Worm (Caenorhabditis elegans): Measurements from ENCODE around the gene F58A4.6.

F58A4.6 gene

ce11 chrIII:9616933-9617332 lies 2.7 kb downstream of the F58A4.6 start (continued):
- TF ChIP-seq ztf-28 (GFP tag; IDR thresholded peaks at IDR 0.05) (peak; percentile 94), hmg-1.2 (GFP tag; IDR thresholded peaks at IDR 0.05) (peak; percentile 85), nhr-120 (GFP tag; IDR thresholded peaks at IDR 0.05) (no peak)

- TF ChIP-seq C17E4.6 (GFP tag; IDR thresholded peaks at IDR 0.05) (no peak), tlf-1 (GFP tag; optimal IDR thresholded peaks at IDR 0.05) (no peak), lsl-1 (GFP tag; optimal IDR thresholded peaks at IDR 0.05) (no peak), ceh-27 (GFP tag; optimal IDR thresholded peaks at IDR 0.05) (peak; percentile 3), hlh-26 (GFP tag; conservative IDR thresholded peaks at IDR 0.05) (no peak), ztf-26 (tag; optimal IDR thresholded peaks at IDR 0.05) (no peak), nfyb-1 (GFP tag; IDR thresholded peaks at IDR 0.05) (peak; percentile 75; the same call in 1 of the 2 replicates)
These were observed 3.4 kb downstream of the F58A4.6 start for ce11 chrIII:9617599-9618262.

DNA sequence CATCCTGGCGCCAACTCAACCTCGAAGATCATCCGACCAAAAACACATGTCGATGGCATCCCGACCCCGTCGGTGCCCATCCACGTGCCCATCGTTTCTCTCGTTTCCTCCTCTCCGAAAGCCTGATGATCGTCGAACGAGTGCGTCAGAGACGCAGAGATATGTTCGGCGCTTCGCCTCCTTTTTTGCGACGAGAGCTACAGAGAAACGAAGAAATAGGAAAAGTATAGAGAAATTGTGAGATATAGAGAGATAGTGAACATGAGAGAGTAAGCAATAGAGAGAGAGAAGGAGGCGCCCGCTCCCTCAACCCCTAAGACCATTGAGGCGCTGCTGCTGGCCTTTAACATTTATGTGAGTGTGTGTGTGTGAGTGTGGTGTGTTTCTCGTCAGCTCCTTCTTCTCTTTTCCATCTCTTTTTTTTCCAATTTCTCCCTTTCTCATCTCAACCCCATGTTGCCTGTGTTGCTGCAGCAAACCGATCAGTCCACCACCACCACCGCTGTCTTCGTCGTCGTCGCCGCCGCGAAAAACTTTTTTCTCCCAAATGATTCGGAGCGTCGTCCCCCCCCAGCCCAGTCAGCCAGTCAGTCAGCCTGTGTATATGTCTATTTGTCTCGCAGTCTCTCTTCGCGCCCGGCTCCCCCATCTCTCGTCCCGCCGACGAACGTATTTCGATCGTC lies 4.9 kb downstream of the F58A4.6 start, which contains the start of gene hlh-11:
hlh-11 (plus strand) TSS at position 633 of the 683 bp plus-strand sequence.
- TF ChIP-seq cebp-1 (GFP tag; IDR thresholded peaks at IDR 0.05): peak; percentile 30; the same call in 1 of the 2 replicates
- peak; percentile 85 for TF ChIP-seq cebp-1 (tag; optimal IDR thresholded peaks at IDR 0.05)
- no peak for TF ChIP-seq efl-1 (GFP tag; optimal IDR thresholded peaks at IDR 0.05)
- peak; percentile 89 for TF ChIP-seq egrh-3 (GFP tag; IDR thresholded peaks at IDR 0.05)
- no peak for TF ChIP-seq bed-1 (GFP tag; IDR thresholded peaks at IDR 0.05)
- TF ChIP-seq nhr-27 (tag; optimal IDR thresholded peaks at IDR 0.05): no peak
- peak; percentile 27; the same call in 1 of the 2 replicates for TF ChIP-seq rcor-1 (GFP tag; IDR thresholded peaks at IDR 0.05)
- no peak for TF ChIP-seq F39B2.1 (GFP tag; IDR thresholded peaks at IDR 0.05)
- TF ChIP-seq pha-4 (tag; optimal IDR thresholded peaks at IDR 0.05): no peak
- TF ChIP-seq B0336.3 (GFP tag; IDR thresholded peaks at IDR 0.05): peak; percentile 91
- TF ChIP-seq atf-7 (tag; optimal IDR thresholded peaks at IDR 0.05): peak; percentile 52
- no peak for TF ChIP-seq bed-2 (GFP tag; IDR thresholded peaks at IDR 0.05)
- TF ChIP-seq aptf-2 (GFP tag; conservative IDR thresholded peaks at IDR 0.05): no peak
- TF ChIP-seq Y53G8AR.9 (GFP tag; conservative IDR thresholded peaks at IDR 0.05): no peak; the same call in 1 of the 2 replicates
- peak; percentile 95 for TF ChIP-seq nhr-80 (tag; optimal IDR thresholded peaks at IDR 0.05)
- no peak; the same call in 1 of the 2 replicates for TF ChIP-seq ekl-4 (GFP tag; IDR thresholded peaks at IDR 0.05)
- peak; percentile 55 for TF ChIP-seq repo-1 (tag; optimal IDR thresholded peaks at IDR 0.05)
- no peak for TF ChIP-seq ceh-91 (GFP tag; IDR thresholded peaks at IDR 0.05)
- peak; percentile 23; the same call in 1 of the 2 replicates for TF ChIP-seq attf-3 (GFP tag; conservative IDR thresholded peaks at IDR 0.05)
- no peak for TF ChIP-seq egl-18 (GFP tag; IDR thresholded peaks at IDR 0.05)
- TF ChIP-seq let-607 (tag; optimal IDR thresholded peaks at IDR 0.05): peak; percentile 16 to 68
- TF ChIP-seq nhr-179 (tag; optimal IDR thresholded peaks at IDR 0.05): no peak
- TF ChIP-seq zfh-2 (GFP tag; conservative IDR thresholded peaks at IDR 0.05): peak; percentile 98
- no peak for TF ChIP-seq snpc-4 (GFP tag; optimal IDR thresholded peaks at IDR 0.05)
- peak; percentile 46 to 70 (median 64) for TF ChIP-seq snpc-4 (tag; optimal IDR thresholded peaks at IDR 0.05)
- TF ChIP-seq unc-130 (GFP tag; optimal IDR thresholded peaks at IDR 0.05): no peak
- peak; percentile 69 for TF ChIP-seq mcd-1 (GFP tag; IDR thresholded peaks at IDR 0.05)
- no peak for TF ChIP-seq T26A5.8 (tag; optimal IDR thresholded peaks at IDR 0.05)
- TF ChIP-seq mel-28 (tag; optimal IDR thresholded peaks at IDR 0.05; ENCODE audit: borderline replicate concordance): peak; percentile 8
- TF ChIP-seq ztf-6 (GFP tag; IDR thresholded peaks at IDR 0.05): 0 out of 2 replicates have a peak, but pooled peaks have one; percentile 4
- TF ChIP-seq ztf-25 (GFP tag; IDR thresholded peaks at IDR 0.05): no peak
- TF ChIP-seq F33H1.4 (GFP tag; IDR thresholded peaks at IDR 0.05): no peak
- TF ChIP-seq sdz-38 (tag; optimal IDR thresholded peaks at IDR 0.05): no peak
- TF ChIP-seq madf-6 (GFP tag; IDR thresholded peaks at IDR 0.05): no peak
- TF ChIP-seq K11D2.4 (GFP tag; IDR thresholded peaks at IDR 0.05): no peak; the same call in 1 of the 2 replicates

Measured in whole organism, young adult.